Worm (Caenorhabditis elegans) whole organism, mixed stage, embryonic: ENCODE measurements around the gene hint-3.

Experiments used
- ceh-83 ChIP-seq: fragments of 200-800 bp; sonication (Bioruptor generic); optimal IDR thresholded peaks from 2 replicates; lab custom pipeline; 2018; ENCODE audit warnings: mild to moderate bottlenecking, missing genetic modification characterization, missing compliant biosample characterization
- lin-13 ChIP-seq: fragments of 150-350 bp; optimal IDR thresholded peaks from 2 replicates; lab custom pipeline; 2014; ENCODE audit warnings: missing biosample characterization, missing genetic modification characterization
- nhr-237 ChIP-seq: fragments of 150-350 bp; optimal IDR thresholded peaks from 2 replicates; lab custom pipeline; 2014; ENCODE audit warnings: missing biosample characterization, missing genetic modification characterization
- unc-39 ChIP-seq: fragments of 150-350 bp; optimal IDR thresholded peaks from 2 replicates; lab custom pipeline; 2014; ENCODE audit warnings: missing biosample characterization, missing genetic modification characterization

- TF ChIP-seq unc-39 (tag; lab: Kevin White, UChicago) (no peak), lin-13 (tag; lab: Kevin White, UChicago) (no peak), nhr-237 (tag; lab: Kevin White, UChicago) (no peak), ceh-83 (GFP tag; lab: Kevin White, UChicago) (no peak)
These were observed 24.8 kb downstream of the hint-3 start, which contains the start of gene C26F1.1 for ce11 chrV:7785117-7785516.
